Fruit fly (Drosophila melanogaster): ENCODE results near the gene CG4459.

CG4459 gene

DNA sequence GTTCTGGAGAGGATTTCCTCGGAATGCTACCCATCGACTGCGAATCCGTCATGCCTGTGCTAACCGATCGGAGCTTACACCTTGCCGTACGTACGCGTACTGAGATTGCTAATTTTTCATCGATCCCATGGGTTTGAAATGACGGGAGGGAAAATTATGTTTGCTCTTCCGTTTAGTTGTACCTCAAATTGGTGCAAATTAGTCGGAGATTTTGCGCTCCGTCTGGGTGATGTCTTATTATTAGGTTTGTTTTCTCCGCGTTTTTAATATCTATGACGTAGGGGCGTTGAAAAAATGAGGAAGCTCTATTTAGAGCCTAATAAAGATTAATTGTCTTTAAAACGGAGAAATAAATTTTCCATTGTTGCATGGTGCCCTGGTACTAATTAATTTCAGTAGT, at the start of gene CG4459:
TSS of gene CG4459 (minus strand) at position 101 of the 400 bp plus-strand sequence.
- no peak for TF ChIP-seq EcR (GFP tag; optimal IDR thresholded peaks at IDR 0.05)
- no peak for TF ChIP-seq pan (optimal IDR thresholded peaks at IDR 0.05)
- no peak for TF ChIP-seq CG8478 (optimal IDR thresholded peaks at IDR 0.05)
- no peak for TF ChIP-seq psq (optimal IDR thresholded peaks at IDR 0.05)
- TF ChIP-seq usp (GFP tag; optimal IDR thresholded peaks at IDR 0.05) = no peak
- no peak for TF ChIP-seq Dll (optimal IDR thresholded peaks at IDR 0.05)

DNA sequence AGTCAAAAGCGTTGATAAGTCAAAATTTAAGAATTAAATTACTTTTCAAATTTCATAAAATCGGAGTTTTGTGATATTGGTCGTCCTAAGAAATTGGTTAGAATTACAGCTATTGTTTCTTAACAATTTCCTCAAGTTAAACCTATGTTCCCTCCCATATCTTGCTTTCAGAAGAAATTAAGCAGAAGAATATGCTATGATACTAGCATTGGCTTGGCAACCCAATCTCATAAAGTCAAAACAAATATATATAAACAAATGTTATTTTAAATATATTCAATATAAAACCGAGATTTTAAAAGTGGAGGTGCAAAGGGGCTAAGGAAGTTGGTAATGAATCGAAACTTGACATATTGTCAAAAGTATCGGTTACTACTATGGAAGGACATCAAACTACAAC, 44.2 kb upstream of the CG4459 start, which contains the start of gene CG31213:
TSS of gene CG31213 (plus strand) at position 301 of the 400 bp plus-strand sequence.
- TF ChIP-seq EcR (GFP tag; optimal IDR thresholded peaks at IDR 0.05) (no peak), CG8478 (optimal IDR thresholded peaks at IDR 0.05) (no peak), Dll (optimal IDR thresholded peaks at IDR 0.05) (no peak), usp (GFP tag; optimal IDR thresholded peaks at IDR 0.05) (no peak), psq (optimal IDR thresholded peaks at IDR 0.05) (no peak), pan (optimal IDR thresholded peaks at IDR 0.05) (no peak)

DNA sequence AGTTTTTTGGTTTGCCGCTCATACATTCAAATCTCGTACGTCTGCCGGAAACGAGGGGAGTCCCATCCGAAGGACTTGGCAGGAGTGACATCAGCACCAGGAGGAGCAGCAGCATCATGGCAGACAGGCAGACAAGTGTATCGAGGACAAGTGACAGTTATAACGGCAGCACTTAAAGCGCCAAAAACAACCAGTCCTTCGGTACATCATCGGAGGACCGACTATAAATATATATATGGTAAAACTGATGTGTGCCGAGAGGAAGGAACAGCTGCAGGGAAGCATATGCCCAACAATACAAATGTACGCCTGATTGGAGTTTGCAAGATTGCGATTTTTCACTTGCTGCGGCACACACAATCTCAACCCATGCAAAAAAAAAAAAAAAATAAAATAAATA, 40.3 kb upstream of the CG4459 start:
- TF ChIP-seq pan (optimal IDR thresholded peaks at IDR 0.05) (no peak), psq (optimal IDR thresholded peaks at IDR 0.05) (no peak), Dll (optimal IDR thresholded peaks at IDR 0.05) (no peak), EcR (GFP tag; optimal IDR thresholded peaks at IDR 0.05) (no peak), usp (GFP tag; optimal IDR thresholded peaks at IDR 0.05) (no peak), CG8478 (optimal IDR thresholded peaks at IDR 0.05) (no peak)

DNA sequence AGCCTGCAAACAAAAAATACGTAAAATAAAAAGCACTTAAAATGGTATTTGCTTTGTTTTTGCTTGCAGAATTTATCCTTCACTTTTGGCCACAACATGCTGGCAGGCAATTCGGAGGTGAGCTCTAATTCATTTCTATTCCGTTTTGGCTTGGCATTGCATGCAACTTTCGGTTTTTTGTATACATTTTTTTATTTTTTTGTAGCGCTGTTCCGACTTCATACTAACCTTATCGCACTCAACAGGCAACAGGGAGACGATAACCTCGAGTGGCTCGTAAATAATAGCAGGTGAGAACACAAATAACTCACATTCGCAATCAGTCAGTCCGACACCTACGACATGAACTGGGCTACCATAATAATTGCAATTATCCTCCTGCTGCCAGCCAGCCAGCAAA, 19.7 kb upstream of the CG4459 start, which contains the start of gene CG4783:
TSS of gene CG4783 (plus strand) at position 301 of the 400 bp plus-strand sequence.
- TF ChIP-seq CG8478 (optimal IDR thresholded peaks at IDR 0.05) (no peak), EcR (GFP tag; optimal IDR thresholded peaks at IDR 0.05) (no peak)

DNA sequence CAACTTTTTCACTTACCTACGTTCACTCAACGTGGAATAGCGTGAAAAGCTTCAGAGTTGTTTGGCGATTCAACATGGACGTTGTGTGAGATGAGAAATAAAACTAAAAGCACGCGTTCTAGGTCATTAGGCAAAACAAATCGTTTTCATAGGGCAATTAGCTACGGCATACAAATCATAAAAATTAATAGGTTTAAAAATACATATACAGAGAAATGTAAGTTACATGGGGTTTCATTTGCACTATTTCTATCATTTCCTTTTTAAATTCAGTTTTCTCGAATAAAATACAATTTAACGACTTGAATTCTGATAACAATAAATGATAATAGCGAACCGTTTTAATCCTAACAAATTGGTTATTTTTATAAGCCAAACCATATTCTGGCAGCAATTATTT, 13.9 kb upstream of the CG4459 start, which contains the start of gene CG46042:
TSS of gene CG46042 (minus strand) at position 101 of the 400 bp plus-strand sequence.
- no peak for TF ChIP-seq pan (optimal IDR thresholded peaks at IDR 0.05)
- TF ChIP-seq Dll (optimal IDR thresholded peaks at IDR 0.05) = no peak
- TF ChIP-seq psq (optimal IDR thresholded peaks at IDR 0.05) = no peak
- TF ChIP-seq usp (GFP tag; optimal IDR thresholded peaks at IDR 0.05) = no peak
- no peak for TF ChIP-seq CG8478 (optimal IDR thresholded peaks at IDR 0.05)
- TF ChIP-seq EcR (GFP tag; optimal IDR thresholded peaks at IDR 0.05) = no peak

DNA sequence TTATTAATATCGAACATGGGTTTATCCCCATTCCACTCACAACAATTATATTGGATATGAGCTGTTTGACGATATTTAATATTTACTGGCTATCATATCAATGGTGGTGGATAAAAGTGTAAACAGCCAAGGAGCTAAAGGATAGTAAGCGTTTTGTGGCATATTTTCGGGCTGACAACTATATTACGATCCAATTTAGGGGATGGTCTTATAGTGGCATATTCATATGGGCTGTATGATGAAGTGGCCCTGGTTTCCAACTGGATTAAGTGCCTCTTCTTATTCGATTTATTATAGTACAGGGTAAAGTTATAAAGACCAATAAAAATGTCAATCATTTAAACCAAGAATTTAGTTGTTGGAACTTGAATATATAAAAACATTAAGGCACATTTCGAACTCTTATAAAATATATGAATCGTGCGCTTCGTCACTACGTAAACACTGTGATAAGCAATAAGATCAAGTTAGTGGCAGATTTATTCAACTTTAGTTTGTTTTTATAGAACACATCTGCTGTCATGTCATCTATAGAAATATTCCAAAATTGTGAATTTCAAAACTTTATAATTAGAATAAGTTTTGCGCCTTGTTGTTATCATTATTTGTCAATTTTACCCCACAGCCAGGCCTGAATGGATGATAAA, 10.6 kb upstream of the CG4459 start:
- no peak for TF ChIP-seq Dll (optimal IDR thresholded peaks at IDR 0.05)
- no peak for TF ChIP-seq CG8478 (optimal IDR thresholded peaks at IDR 0.05)
- TF ChIP-seq usp (GFP tag; optimal IDR thresholded peaks at IDR 0.05) = no peak
- TF ChIP-seq psq (optimal IDR thresholded peaks at IDR 0.05) = no peak
- no peak for TF ChIP-seq pan (optimal IDR thresholded peaks at IDR 0.05)
- no peak for TF ChIP-seq EcR (GFP tag; optimal IDR thresholded peaks at IDR 0.05)

DNA sequence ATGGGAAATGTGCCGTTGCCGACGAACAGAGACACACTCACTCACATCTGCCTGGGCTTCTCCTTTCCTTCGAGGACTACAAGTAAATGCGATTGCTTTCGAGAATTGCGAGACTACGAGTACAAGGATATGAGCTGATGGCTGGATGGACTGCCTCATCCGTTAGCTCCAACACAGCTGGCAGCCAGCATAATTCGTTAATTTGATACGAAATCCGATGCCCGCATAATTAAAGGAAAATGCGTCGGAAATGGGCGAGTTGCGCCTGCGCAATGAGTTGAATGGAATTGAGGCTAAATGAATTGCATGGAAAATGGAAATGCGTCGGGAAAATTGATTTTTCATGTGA, 7.3 kb upstream of the CG4459 start:
- TF ChIP-seq CG8478 (optimal IDR thresholded peaks at IDR 0.05) (no peak), EcR (GFP tag; optimal IDR thresholded peaks at IDR 0.05) (no peak), pan (optimal IDR thresholded peaks at IDR 0.05) (no peak), psq (optimal IDR thresholded peaks at IDR 0.05) (no peak), Dll (optimal IDR thresholded peaks at IDR 0.05) (no peak)

DNA sequence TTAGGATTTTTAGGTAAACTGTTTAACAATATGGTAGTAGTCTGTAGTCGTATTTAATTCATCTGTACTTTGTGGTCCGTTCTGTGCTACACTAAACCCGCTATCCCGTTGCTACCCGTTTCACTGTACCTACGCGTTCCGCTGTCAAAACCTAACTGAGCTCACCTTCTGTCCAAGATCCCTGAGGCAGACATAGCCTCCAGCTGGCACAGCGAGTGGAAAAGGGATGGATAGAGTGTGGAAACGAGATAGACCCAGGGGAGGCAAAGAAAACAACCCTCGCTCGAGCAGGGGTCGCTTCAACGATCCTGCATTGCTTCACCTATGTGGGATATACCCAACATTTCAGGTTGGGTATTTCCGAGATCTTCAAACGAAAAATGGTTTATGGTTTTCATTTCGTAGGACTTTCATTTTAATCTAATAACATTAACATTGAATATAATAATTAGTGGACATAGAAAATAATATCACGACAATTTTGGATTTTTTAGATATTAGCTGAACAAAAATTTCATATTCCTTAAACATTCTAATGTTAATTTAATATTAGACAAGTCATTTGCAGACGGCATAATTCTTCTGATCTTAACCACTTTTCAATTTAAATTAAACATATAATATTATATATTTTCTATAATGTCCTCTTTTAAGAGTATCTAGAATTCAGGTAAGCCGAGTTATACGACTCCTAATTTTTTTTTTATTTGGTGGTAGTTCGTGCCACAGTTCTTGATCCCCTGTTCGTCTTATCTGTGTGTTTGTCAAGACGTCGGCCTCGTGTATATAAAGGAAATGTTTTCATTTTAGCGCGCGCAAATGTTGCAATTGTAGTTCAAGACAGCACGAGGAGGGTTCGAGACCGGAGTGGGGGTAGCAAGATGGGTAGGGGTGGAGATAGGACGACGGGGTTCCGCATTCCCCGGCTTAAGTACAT, 6.7 kb upstream of the CG4459 start, which contains the start of gene mira:
TSS of gene mira (minus strand) at position 281 of the 937 bp plus-strand sequence.
- no peak for TF ChIP-seq CG8478 (optimal IDR thresholded peaks at IDR 0.05)
- TF ChIP-seq pan (optimal IDR thresholded peaks at IDR 0.05) = no peak
- no peak for TF ChIP-seq usp (GFP tag; optimal IDR thresholded peaks at IDR 0.05)
- TF ChIP-seq psq (optimal IDR thresholded peaks at IDR 0.05) = no peak
- TF ChIP-seq Dll (optimal IDR thresholded peaks at IDR 0.05) = no peak
- TF ChIP-seq EcR (GFP tag; optimal IDR thresholded peaks at IDR 0.05) = no peak

DNA sequence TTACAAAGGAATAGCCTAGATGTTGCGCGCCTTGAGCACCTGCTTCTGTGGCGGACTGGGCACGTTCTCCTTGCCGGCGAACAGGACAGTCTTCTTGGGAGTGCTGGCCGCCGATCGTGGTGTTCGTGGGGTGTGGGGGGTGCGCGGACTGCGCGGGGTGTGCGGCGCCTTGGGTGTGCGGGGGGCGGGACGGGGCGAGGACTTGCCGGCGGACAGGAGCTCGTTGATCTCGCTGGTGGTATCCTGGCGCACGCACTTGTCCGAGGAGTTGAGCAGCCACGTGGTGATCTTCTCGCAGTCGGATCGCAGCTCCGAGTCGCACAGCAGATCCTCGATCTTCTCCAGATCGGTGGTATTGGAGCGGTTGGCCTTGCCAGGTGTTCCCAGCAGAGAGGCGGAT, 3.7 kb upstream of the CG4459 start:
- TF ChIP-seq usp (GFP tag; optimal IDR thresholded peaks at IDR 0.05) (no peak), Dll (optimal IDR thresholded peaks at IDR 0.05) (no peak), CG8478 (optimal IDR thresholded peaks at IDR 0.05) (no peak), psq (optimal IDR thresholded peaks at IDR 0.05) (no peak)

DNA sequence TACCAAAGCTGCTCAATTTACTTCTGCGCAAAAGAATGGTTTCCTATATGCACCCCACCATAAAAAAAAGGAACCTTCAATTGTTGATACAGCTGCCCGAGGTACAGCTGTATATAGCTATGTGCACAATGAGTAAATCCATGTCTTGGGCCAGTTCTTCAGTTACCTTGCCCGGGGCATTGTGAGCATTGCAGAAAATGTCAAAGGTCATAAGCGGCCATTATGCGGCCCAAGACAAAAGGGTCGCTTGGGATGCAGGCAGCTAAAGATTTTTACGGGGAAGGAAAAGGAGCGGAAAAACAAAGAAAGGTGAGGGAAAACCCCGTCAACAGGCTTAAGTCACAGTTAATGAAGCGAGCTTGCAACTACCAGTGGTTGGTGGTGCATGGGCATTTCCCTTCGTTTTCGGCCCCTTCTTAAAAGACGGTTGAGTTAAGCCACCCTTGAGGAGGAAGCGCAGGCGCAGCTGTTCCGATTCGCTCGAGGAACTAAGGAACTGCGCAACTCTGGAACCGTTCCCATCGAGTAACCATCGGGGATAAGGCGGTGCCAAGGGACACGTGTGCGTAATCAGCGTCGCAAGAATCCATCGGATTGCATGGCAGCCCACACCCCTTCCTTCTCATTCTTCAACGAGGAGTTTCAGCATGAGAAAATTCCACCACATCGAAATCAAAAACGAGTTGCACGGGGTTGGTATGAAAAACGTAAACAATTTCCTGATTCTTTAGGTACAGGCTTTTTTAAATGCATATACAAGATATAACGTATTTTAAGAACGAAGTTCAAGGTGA, 2.7 kb upstream of the CG4459 start:
- TF ChIP-seq psq (optimal IDR thresholded peaks at IDR 0.05) (no peak), CG8478 (optimal IDR thresholded peaks at IDR 0.05) (no peak), pan (optimal IDR thresholded peaks at IDR 0.05) (no peak), EcR (GFP tag; optimal IDR thresholded peaks at IDR 0.05) (no peak), Dll (optimal IDR thresholded peaks at IDR 0.05) (no peak), usp (GFP tag; optimal IDR thresholded peaks at IDR 0.05) (no peak)

DNA sequence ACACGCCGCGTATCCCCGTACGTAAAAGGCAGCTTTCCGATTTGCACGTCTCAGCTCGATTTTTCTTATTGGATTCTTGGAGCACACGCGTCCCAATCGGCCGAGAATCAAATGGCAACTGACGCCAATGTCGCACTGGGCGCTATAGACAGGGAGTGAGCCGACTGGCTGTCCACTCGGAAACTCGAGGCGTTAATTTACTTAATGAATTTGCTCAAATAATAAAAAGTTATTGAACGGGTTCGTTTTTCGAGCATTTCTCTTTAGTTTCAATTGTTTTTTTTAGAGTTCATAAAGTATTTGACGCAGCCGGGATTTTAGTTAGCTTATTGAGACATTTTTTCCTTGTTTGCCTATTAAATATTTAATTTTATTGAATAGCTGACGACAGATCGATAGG, 3.2 kb downstream of the CG4459 start, which contains the start of gene CG4462:
TSS of gene CG4462 (minus strand) at position 101 of the 400 bp plus-strand sequence.
- TF ChIP-seq pan (optimal IDR thresholded peaks at IDR 0.05) (no peak), Dll (optimal IDR thresholded peaks at IDR 0.05) (no peak), usp (GFP tag; optimal IDR thresholded peaks at IDR 0.05) (no peak), CG8478 (optimal IDR thresholded peaks at IDR 0.05) (no peak), psq (optimal IDR thresholded peaks at IDR 0.05) (no peak), EcR (GFP tag; optimal IDR thresholded peaks at IDR 0.05) (no peak)

Data from whole organism.